Worm (Caenorhabditis elegans): ENCODE measurements around the gene acp-5.

The acp-5 gene

DNA sequence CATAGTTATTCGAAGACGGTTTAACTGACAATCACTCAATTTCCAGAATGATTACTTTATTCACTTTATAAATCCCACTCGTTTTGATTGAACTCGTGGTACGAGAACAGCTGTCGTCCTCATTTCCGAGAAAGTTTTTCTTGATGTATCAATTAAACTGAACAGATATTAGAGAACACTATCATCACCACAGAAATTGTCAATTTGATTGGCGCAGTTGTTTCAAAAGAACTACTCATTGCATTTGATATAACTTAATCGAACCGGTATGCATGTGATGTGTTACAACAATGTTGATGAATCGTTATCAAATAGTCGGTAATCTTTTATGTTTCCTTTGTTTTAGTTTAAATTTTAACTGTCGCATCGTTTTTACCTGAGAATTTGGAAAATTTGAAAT is 7.8 kb downstream of the acp-5 start (continued):
- no peak for TF ChIP-seq nhr-42 (GFP tag; IDR thresholded peaks at IDR 0.05)
- no peak for TF ChIP-seq ceh-62 (tag; optimal IDR thresholded peaks at IDR 0.05)

DNA sequence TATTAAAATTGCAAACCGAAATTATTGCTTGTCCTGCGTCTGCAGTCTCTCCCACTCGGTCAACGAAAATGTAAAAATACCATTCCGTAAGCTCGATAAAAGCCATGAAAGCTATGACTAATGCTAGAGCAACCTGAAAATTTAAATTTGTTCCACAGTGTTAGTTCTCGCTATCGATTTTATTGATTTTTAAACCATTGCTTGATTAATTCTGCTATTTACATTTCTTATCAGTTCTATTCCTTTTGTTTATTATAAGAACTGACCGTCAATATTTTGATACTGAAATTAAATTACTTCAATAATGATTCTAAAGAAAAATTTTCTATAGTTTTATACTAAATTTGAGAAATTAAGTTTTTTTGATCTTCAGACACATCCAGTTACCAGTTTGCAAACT is 9.9 kb downstream of the acp-5 start:
- TF ChIP-seq egl-43 (GFP tag; IDR thresholded peaks at IDR 0.05) (no peak), daf-19 (GFP tag; conservative IDR thresholded peaks at IDR 0.05) (no peak), ceh-28 (tag; optimal IDR thresholded peaks at IDR 0.05) (peak; percentile 56), unc-62 (GFP tag; optimal IDR thresholded peaks at IDR 0.05 in 1 of 2) (peak in 1 of 2 experiments; percentile 15), unc-62 (tag; optimal IDR thresholded peaks at IDR 0.05) (no peak), unc-130 (GFP tag; optimal IDR thresholded peaks at IDR 0.05) (no peak), fos-1 (tag; optimal IDR thresholded peaks at IDR 0.05) (no peak), sdz-12 (GFP tag; optimal IDR thresholded peaks at IDR 0.05) (no peak), hlh-30 (tag; optimal IDR thresholded peaks at IDR 0.05; ENCODE audit: insufficient read depth) (no peak), nhr-76 (tag; optimal IDR thresholded peaks at IDR 0.05) (no peak), daf-16 (GFP tag; optimal IDR thresholded peaks at IDR 0.05) (no peak), daf-16 (tag; optimal IDR thresholded peaks at IDR 0.05) (peak; percentile 81)

DNA sequence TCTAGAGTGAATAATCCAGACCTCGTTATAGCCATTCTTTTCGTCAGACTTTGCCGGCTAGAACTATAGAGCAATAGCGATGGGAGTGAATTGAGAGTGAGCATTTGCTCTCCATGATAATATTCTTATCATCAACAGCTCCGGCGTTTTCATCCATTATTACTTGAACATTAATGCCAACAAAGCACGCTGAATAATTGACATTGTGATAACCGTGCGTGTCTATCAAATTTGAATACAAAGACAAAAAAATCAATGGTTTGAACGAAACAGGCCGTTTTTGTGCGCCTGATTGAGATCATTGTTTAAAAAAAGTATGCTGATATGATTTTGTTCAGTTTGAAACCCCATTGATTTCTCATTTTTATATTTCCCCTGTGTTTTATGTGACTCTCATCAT is 10.4 kb downstream of the acp-5 start, which contains the start of gene dct-11:
TSS of gene dct-11 (minus strand) at position 136 of the 400 bp plus-strand sequence.
- TF ChIP-seq lim-7 (GFP tag; IDR thresholded peaks at IDR 0.05): no peak
- TF ChIP-seq tra-1 (GFP tag; IDR thresholded peaks at IDR 0.05): peak; percentile 68; the same call in 1 of the 2 replicates
- TF ChIP-seq F44E2.7 (GFP tag; IDR thresholded peaks at IDR 0.05): no peak
- TF ChIP-seq snpc-1.2 (GFP tag; IDR thresholded peaks at IDR 0.05): no peak
- peak; percentile 78 for TF ChIP-seq php-3 (GFP tag; IDR thresholded peaks at IDR 0.05)
- no peak for TF ChIP-seq lin-29 (GFP tag; IDR thresholded peaks at IDR 0.05)
- TF ChIP-seq nhr-25 (tag; optimal IDR thresholded peaks at IDR 0.05; ENCODE audit: borderline replicate concordance, insufficient read depth): no peak
- no peak for TF ChIP-seq egl-43 (GFP tag; IDR thresholded peaks at IDR 0.05)
- no peak for TF ChIP-seq nhr-6 (tag; optimal IDR thresholded peaks at IDR 0.05)
- TF ChIP-seq ceh-82 (tag; optimal IDR thresholded peaks at IDR 0.05): no peak
- peak; percentile 65 for TF ChIP-seq nhr-28 (tag; optimal IDR thresholded peaks at IDR 0.05)
- no peak for TF ChIP-seq lsy-2 (tag; optimal IDR thresholded peaks at IDR 0.05)
- 0 out of 2 replicates have a peak, but pooled peaks have one; percentile 19 for TF ChIP-seq lin-1 (GFP tag; IDR thresholded peaks at IDR 0.05)
- TF ChIP-seq ceh-44 (GFP tag; IDR thresholded peaks at IDR 0.05): no peak
- peak; percentile 59 for TF ChIP-seq dve-1 (tag; optimal IDR thresholded peaks at IDR 0.05; ENCODE audit: insufficient read depth)
- no peak for TF ChIP-seq F26F4.8 (GFP tag; conservative IDR thresholded peaks at IDR 0.05)
- peak; percentile 81 for TF ChIP-seq aha-1 (tag)
- peak; percentile 8 for TF ChIP-seq mep-1 (tag; optimal IDR thresholded peaks at IDR 0.05)
- no peak for TF ChIP-seq lin-15B (tag; optimal IDR thresholded peaks at IDR 0.05)
- TF ChIP-seq zag-1 (tag; optimal IDR thresholded peaks at IDR 0.05): no peak
- TF ChIP-seq daf-8 (GFP tag; IDR thresholded peaks at IDR 0.05): no peak
- no peak for TF ChIP-seq unc-130 (GFP tag; optimal IDR thresholded peaks at IDR 0.05)
- TF ChIP-seq dmd-8 (GFP tag; IDR thresholded peaks at IDR 0.05): no peak
- TF ChIP-seq daf-16 (GFP tag; optimal IDR thresholded peaks at IDR 0.05): peak in 1 of 2 experiments; percentile 40
- TF ChIP-seq daf-16 (tag; optimal IDR thresholded peaks at IDR 0.05): peak; percentile 72
- TF ChIP-seq nhr-48 (tag; optimal IDR thresholded peaks at IDR 0.05): peak; percentile 10
- no peak for TF ChIP-seq pha-4 (GFP tag; IDR thresholded peaks at IDR 0.05)
- no peak for TF ChIP-seq pha-4 (tag; optimal IDR thresholded peaks at IDR 0.05)
- no peak for TF ChIP-seq ceh-32 (tag; optimal IDR thresholded peaks at IDR 0.05; ENCODE audit: poor library complexity)
- peak; percentile 86 for TF ChIP-seq pqm-1 (tag; optimal IDR thresholded peaks at IDR 0.05)
- TF ChIP-seq set-16 (GFP tag; IDR thresholded peaks at IDR 0.05): no peak
- TF ChIP-seq hlh-30 (tag; optimal IDR thresholded peaks at IDR 0.05; ENCODE audit: insufficient read depth): peak; percentile 60
- peak in 1 of 2 experiments; percentile 5 for TF ChIP-seq hif-1 (tag; optimal IDR thresholded peaks at IDR 0.05)
- no peak for TF ChIP-seq T20F7.1 (GFP tag; optimal IDR thresholded peaks at IDR 0.05)
- TF ChIP-seq daf-19 (GFP tag; conservative IDR thresholded peaks at IDR 0.05): no peak
- no peak for TF ChIP-seq nhr-42 (GFP tag; IDR thresholded peaks at IDR 0.05)
- TF ChIP-seq T26A8.4 (GFP tag; IDR thresholded peaks at IDR 0.05): no peak
- no peak for TF ChIP-seq madf-5 (GFP tag; IDR thresholded peaks at IDR 0.05)
- no peak for TF ChIP-seq R02D3.7 (tag; optimal IDR thresholded peaks at IDR 0.05)
- no peak for TF ChIP-seq lir-3 (tag; optimal IDR thresholded peaks at IDR 0.05)
- no peak for TF ChIP-seq ZK337.2 (GFP tag; IDR thresholded peaks at IDR 0.05)
- TF ChIP-seq ceh-62 (tag; optimal IDR thresholded peaks at IDR 0.05): no peak

Measured in whole organism, L4 larva.